Fruit fly (Drosophila melanogaster): ENCODE results near the gene Ssadh.

DNA sequence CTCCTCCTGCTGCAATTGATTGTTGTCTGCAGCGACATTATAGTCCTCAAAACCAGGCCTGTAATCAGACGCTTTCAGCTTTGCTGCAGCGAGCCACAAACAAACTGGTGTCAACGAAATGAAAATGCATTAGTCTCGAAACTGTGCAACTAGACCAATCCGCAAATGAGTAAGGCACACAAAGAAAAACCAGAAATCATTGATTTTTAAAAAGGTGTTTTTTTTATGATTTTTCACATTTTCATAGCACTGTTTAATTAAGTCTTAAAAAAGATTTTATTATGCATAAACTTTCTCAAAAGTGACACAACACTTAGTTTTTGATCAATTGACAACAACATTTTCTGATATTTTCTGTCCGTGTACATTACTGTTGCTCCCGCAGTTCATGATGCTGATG, 43.6 kb downstream of the Ssadh start, which contains the start of gene CG4582:
- TF ChIP-seq ttk (optimal IDR thresholded peaks at IDR 0.05) = no peak
- no peak for TF ChIP-seq Myc (optimal IDR thresholded peaks at IDR 0.05)
- TF ChIP-seq Sin3A (optimal IDR thresholded peaks at IDR 0.05) = no peak
- TF ChIP-seq psq (optimal IDR thresholded peaks at IDR 0.05) = no peak
